Worm (Caenorhabditis elegans) whole organism, mixed stage, embryonic: ENCODE measurements around the gene dmsr-11.

ENCODE experiments used
- ceh-83 ChIP-seq: fragments of 200-800 bp; sonication (Bioruptor generic); optimal IDR thresholded peaks from 2 replicates; lab custom pipeline; 2018; ENCODE audit warnings: mild to moderate bottlenecking, missing genetic modification characterization, missing compliant biosample characterization
- ces-1 ChIP-seq: fragments of 150-350 bp; optimal IDR thresholded peaks from 2 replicates; lab custom pipeline; 2014; ENCODE audit warnings: missing biosample characterization, missing genetic modification reagents, missing genetic modification characterization
- ham-2 ChIP-seq: fragments of 200-800 bp; sonication (Bioruptor generic); optimal IDR thresholded peaks from 2 replicates; lab custom pipeline; 2018; ENCODE audit warnings: mild to moderate bottlenecking, missing genetic modification characterization, missing compliant biosample characterization
- lin-13 ChIP-seq: fragments of 150-350 bp; optimal IDR thresholded peaks from 2 replicates; lab custom pipeline; 2014; ENCODE audit warnings: missing biosample characterization, missing genetic modification characterization
- mep-1 ChIP-seq: fragments of 150-350 bp; optimal IDR thresholded peaks from 2 replicates; lab custom pipeline; 2017; ENCODE audit warnings: missing biosample characterization, missing genetic modification reagents, missing genetic modification characterization, inconsistent platforms
- nhr-12 ChIP-seq: fragments of 150-350 bp; optimal IDR thresholded peaks from 2 replicates; lab custom pipeline; 2014; ENCODE audit warnings: missing biosample characterization, missing genetic modification characterization
- nhr-28 ChIP-seq: fragments of 150-350 bp; optimal IDR thresholded peaks from 2 replicates; lab custom pipeline; 2014; ENCODE audit warnings: missing biosample characterization, missing genetic modification characterization
- nhr-76 ChIP-seq: sonication (generic microtip); optimal IDR thresholded peaks from 2 replicates; lab custom pipeline; 2017; ENCODE audit warnings: missing biosample characterization, missing genetic modification characterization
- pha-4 ChIP-seq: fragments of 150-350 bp; optimal IDR thresholded peaks from 2 replicates; lab custom pipeline; 2018; ENCODE audit warnings: missing biosample characterization, missing genetic modification reagents, missing genetic modification characterization
- sem-2 ChIP-seq: fragments of 200-800 bp; sonication (Bioruptor generic); optimal IDR thresholded peaks from 2 replicates; lab custom pipeline; 2018; ENCODE audit warnings: mild to moderate bottlenecking, missing genetic modification characterization, missing compliant biosample characterization
- unc-62 ChIP-seq: fragments of 150-350 bp; optimal IDR thresholded peaks from 2 replicates; lab custom pipeline; 2014; ENCODE audit warnings: missing biosample characterization, missing genetic modification reagents, missing genetic modification characterization
- zip-8 ChIP-seq: fragments of 150-350 bp; optimal IDR thresholded peaks from 2 replicates; lab custom pipeline; 2014; ENCODE audit warnings: missing biosample characterization, missing genetic modification characterization
- ztf-11 ChIP-seq: fragments of 150-350 bp; optimal IDR thresholded peaks from 2 replicates; lab custom pipeline; 2014; ENCODE audit warnings: missing biosample characterization, missing genetic modification characterization

- TF ChIP-seq ces-1 (GFP tag; lab: Kevin White, UChicago) (no peak), lin-13 (tag; lab: Kevin White, UChicago) (no peak), ham-2 (no peak), nhr-28 (tag; lab: Kevin White, UChicago) (no peak), nhr-12 (tag; lab: Kevin White, UChicago) (no peak), ceh-83 (no peak), mep-1 (tag; lab: Kevin White, UChicago) (no peak), unc-62 (GFP tag; lab: Kevin White, UChicago) (no peak), ztf-11 (no peak), sem-2 (GFP tag; lab: Kevin White, UChicago) (no peak), zip-8 (tag; lab: Kevin White, UChicago) (no peak), pha-4 (tag; lab: Kevin White, UChicago) (no peak), nhr-76 (no peak)
Observed at ce11 chrV:6830075-6830474, 26.2 kb upstream of the dmsr-11 start.
